Worm (Caenorhabditis elegans) whole organism, L3 larva: ENCODE measurements around the gene ebax-1.
A peak's percentile ranks its signal among the peaks of the same experiment; 100 is the strongest.

ENCODE experiments used
- R02D3.7 ChIP-seq: fragments of 150-350 bp; optimal IDR thresholded peaks from 2 replicates; lab custom pipeline; 2014; ENCODE audit warnings: missing biosample characterization, missing genetic modification characterization
- aly-2 ChIP-seq: fragments of 150-350 bp; optimal IDR thresholded peaks from 2 replicates; lab custom pipeline; 2014; ENCODE audit warnings: missing biosample characterization, missing genetic modification characterization
- ama-1 ChIP-seq: fragments of 150-350 bp; optimal IDR thresholded peaks from 2 replicates; lab custom pipeline; 2018
- ceh-16 ChIP-seq: sonication (generic microtip); optimal IDR thresholded peaks from 2 replicates; lab custom pipeline; 2017; ENCODE audit warnings: missing biosample characterization, missing genetic modification characterization
- ceh-28 ChIP-seq: fragments of 150-350 bp; optimal IDR thresholded peaks from 2 replicates; lab custom pipeline; 2014; ENCODE audit warnings: missing biosample characterization, missing genetic modification reagents, missing genetic modification characterization
- ceh-82 ChIP-seq: fragments of 150-350 bp; optimal IDR thresholded peaks from 2 replicates; lab custom pipeline; 2014; ENCODE audit warnings: missing biosample characterization, missing genetic modification characterization
- ceh-9 ChIP-seq: sonication (generic microtip); optimal IDR thresholded peaks from 2 replicates; lab custom pipeline; 2018; ENCODE audit warnings: missing biosample characterization, missing genetic modification characterization
- daf-12 ChIP-seq: fragments of 150-350 bp; optimal IDR thresholded peaks from 2 replicates; lab custom pipeline; 2014; ENCODE audit warnings: missing biosample characterization, missing genetic modification reagents, missing genetic modification characterization
- egl-27 ChIP-seq: sonication (generic microtip); optimal IDR thresholded peaks from 4 replicates; lab custom pipeline; 2017; ENCODE audit warnings: missing biosample characterization, missing genetic modification reagents, missing genetic modification characterization
- egl-5 ChIP-seq: fragments of 150-350 bp; optimal IDR thresholded peaks from 2 replicates; lab custom pipeline; 2017; ENCODE audit warnings: missing biosample characterization, missing genetic modification reagents, missing genetic modification characterization, inconsistent platforms
- elt-2 ChIP-seq: sonication (generic microtip); optimal IDR thresholded peaks from 2 replicates; lab custom pipeline; 2016; ENCODE audit warnings: missing genetic modification reagents, mild to moderate bottlenecking, missing genetic modification characterization, missing compliant biosample characterization
- elt-3 ChIP-seq, 3 experiments: fragments of 150-350 bp in 1 of 3; sonication (generic microtip) in 2 of 3; optimal IDR thresholded peaks; 2 replicates in 2 of 3; 4 replicates in 1 of 3; lab custom pipeline; 2014 to 2017; ENCODE audit warnings: missing biosample characterization in 3 of 3, missing genetic modification characterization in 3 of 3
- eor-1 ChIP-seq, 2 experiments: fragments of 150-350 bp; optimal IDR thresholded peaks; 2 replicates each; lab custom pipeline; 2014 to 2018; ENCODE audit warnings: missing biosample characterization in 2 of 2, missing genetic modification characterization in 2 of 2
- fkh-10 ChIP-seq: sonication (generic microtip); optimal IDR thresholded peaks from 2 replicates; lab custom pipeline; 2017; ENCODE audit warnings: missing biosample characterization, missing genetic modification reagents, missing genetic modification characterization
- fkh-2 ChIP-seq: fragments of 150-350 bp; optimal IDR thresholded peaks from 2 replicates; lab custom pipeline; 2014; ENCODE audit warnings: missing biosample characterization, missing genetic modification reagents, missing genetic modification characterization
- hmg-11 ChIP-seq: sonication (generic microtip); optimal IDR thresholded peaks from 2 replicates; lab custom pipeline; 2016; ENCODE audit warnings: missing genetic modification characterization, missing compliant biosample characterization
- jun-1 ChIP-seq: fragments of 150-350 bp; optimal IDR thresholded peaks from 2 replicates; lab custom pipeline; 2014; ENCODE audit warnings: missing biosample characterization, missing genetic modification reagents, missing genetic modification characterization
- lin-15B ChIP-seq: fragments of 150-350 bp; optimal IDR thresholded peaks from 2 replicates; lab custom pipeline; 2014; ENCODE audit warnings: missing biosample characterization, missing genetic modification characterization
- lin-39 ChIP-seq: fragments of 150-350 bp; optimal IDR thresholded peaks from 2 replicates; lab custom pipeline; 2018; ENCODE audit warnings: missing biosample characterization, missing genetic modification reagents, missing genetic modification characterization
- lsy-12 ChIP-seq: sonication (generic microtip); optimal IDR thresholded peaks from 2 replicates; lab custom pipeline; 2016; ENCODE audit warnings: mild to moderate bottlenecking, missing genetic modification characterization, missing compliant biosample characterization
- mdl-1 ChIP-seq: fragments of 150-350 bp; optimal IDR thresholded peaks from 2 replicates; lab custom pipeline; 2014; ENCODE audit warnings: missing biosample characterization, missing genetic modification characterization
- mml-1 ChIP-seq: fragments of 150-350 bp; sonication (generic microtip); optimal IDR thresholded peaks from 3 replicates; lab custom pipeline; 2014; ENCODE audit warnings: missing biosample characterization, missing genetic modification characterization
- nfya-1 ChIP-seq: sonication (generic microtip); optimal IDR thresholded peaks from 2 replicates; lab custom pipeline; 2017; ENCODE audit warnings: missing genetic modification characterization, mild to moderate bottlenecking, missing compliant biosample characterization, antibody characterized with exemption, moderate library complexity; ENCODE audit not compliant: insufficient read depth
- nhr-11 ChIP-seq: fragments of 150-350 bp; optimal IDR thresholded peaks from 2 replicates; lab custom pipeline; 2014; ENCODE audit warnings: missing biosample characterization, missing genetic modification characterization
- nhr-12 ChIP-seq: fragments of 150-350 bp; optimal IDR thresholded peaks from 2 replicates; lab custom pipeline; 2014; ENCODE audit warnings: missing biosample characterization, missing genetic modification characterization
- nhr-23 ChIP-seq: fragments of 150-350 bp; optimal IDR thresholded peaks from 2 replicates; lab custom pipeline; 2014; ENCODE audit warnings: missing biosample characterization, missing genetic modification reagents, missing genetic modification characterization
- nhr-25 ChIP-seq: sonication (generic microtip); optimal IDR thresholded peaks from 2 replicates; lab custom pipeline; 2017; ENCODE audit warnings: missing biosample characterization, missing genetic modification characterization
- nhr-28 ChIP-seq: fragments of 150-350 bp; optimal IDR thresholded peaks from 2 replicates; lab custom pipeline; 2014; ENCODE audit warnings: missing biosample characterization, missing genetic modification characterization
- nhr-43 ChIP-seq: sonication (generic microtip); optimal IDR thresholded peaks from 2 replicates; lab custom pipeline; 2016; ENCODE audit warnings: mild to moderate bottlenecking, missing genetic modification characterization, missing compliant biosample characterization; ENCODE audit not compliant: poor library complexity, severe bottlenecking
- nhr-76 ChIP-seq: fragments of 150-350 bp; sonication (generic microtip); optimal IDR thresholded peaks from 5 replicates; lab custom pipeline; 2014; ENCODE audit warnings: missing biosample characterization, missing genetic modification characterization
- nhr-77 ChIP-seq: fragments of 150-350 bp; optimal IDR thresholded peaks from 2 replicates; lab custom pipeline; 2014; ENCODE audit warnings: missing biosample characterization, missing genetic modification characterization
- pha-4 ChIP-seq: fragments of 150-350 bp; optimal IDR thresholded peaks from 2 replicates; lab custom pipeline; 2014; ENCODE audit warnings: missing biosample characterization, missing genetic modification reagents, missing genetic modification characterization
- pqm-1 ChIP-seq: fragments of 150-350 bp; optimal IDR thresholded peaks from 2 replicates; lab custom pipeline; 2017; ENCODE audit warnings: missing biosample characterization, missing genetic modification characterization, inconsistent platforms
- sea-2 ChIP-seq: fragments of 150-350 bp; sonication (generic microtip); optimal IDR thresholded peaks from 4 replicates; lab custom pipeline; 2014; ENCODE audit warnings: missing biosample characterization, missing genetic modification reagents, missing genetic modification characterization
- skn-1 ChIP-seq: fragments of 150-350 bp; optimal IDR thresholded peaks from 2 replicates; lab custom pipeline; 2014; ENCODE audit warnings: missing biosample characterization, missing genetic modification characterization
- snpc-4 ChIP-seq: fragments of 150-350 bp; optimal IDR thresholded peaks from 2 replicates; lab custom pipeline; 2014; ENCODE audit warnings: missing biosample characterization, missing genetic modification characterization
- tbx-2 ChIP-seq: sonication (generic microtip); optimal IDR thresholded peaks from 2 replicates; lab custom pipeline; 2016; ENCODE audit warnings: mild to moderate bottlenecking, missing genetic modification characterization, missing compliant biosample characterization
- unc-39 ChIP-seq: sonication (generic microtip); optimal IDR thresholded peaks from 4 replicates; lab custom pipeline; 2017; ENCODE audit warnings: missing biosample characterization, missing genetic modification characterization
- unc-62 ChIP-seq: fragments of 150-350 bp; sonication (generic microtip); optimal IDR thresholded peaks from 4 replicates; lab custom pipeline; 2014; ENCODE audit warnings: missing biosample characterization, missing genetic modification reagents, missing genetic modification characterization
- zag-1 ChIP-seq: fragments of 150-350 bp; optimal IDR thresholded peaks from 2 replicates; lab custom pipeline; 2014; ENCODE audit warnings: missing biosample characterization, missing genetic modification characterization
- ztf-11 ChIP-seq: fragments of 150-350 bp; optimal IDR thresholded peaks from 2 replicates; lab custom pipeline; 2014; ENCODE audit warnings: missing biosample characterization, missing genetic modification characterization
- ztf-4 ChIP-seq: fragments of 150-350 bp; optimal IDR thresholded peaks from 2 replicates; lab custom pipeline; 2014; ENCODE audit warnings: missing biosample characterization, missing genetic modification characterization

The ebax-1 gene

DNA sequence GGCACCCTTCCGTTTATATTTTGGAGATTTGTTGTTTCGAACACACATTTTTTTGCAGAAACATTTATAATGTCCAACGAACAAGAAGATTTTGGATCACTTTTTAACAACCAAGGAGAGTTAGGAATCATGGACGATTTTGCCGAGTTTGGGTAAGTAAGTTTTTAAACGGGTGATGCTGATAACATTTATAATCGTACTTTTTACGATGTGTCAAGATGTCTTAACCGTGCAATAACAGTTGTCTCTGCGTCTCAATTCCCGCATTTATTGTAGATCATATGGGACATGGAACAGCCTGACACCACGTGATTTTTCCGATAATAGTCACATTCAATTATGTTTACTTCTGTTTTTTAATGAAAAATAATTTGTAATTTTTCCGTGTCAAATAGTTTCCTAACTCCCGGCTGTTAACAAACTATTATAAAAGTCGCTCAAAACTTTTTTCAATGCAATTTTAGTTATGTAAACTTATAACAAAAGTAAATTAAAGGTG, 36.1 kb upstream of the ebax-1 start, which contains the start of gene daf-14:
Gene daf-14, plus strand, starts transcription at position 51 of the 499 bp plus-strand sequence.
- TF ChIP-seq nhr-43 (tag; lab: Kevin White, UChicago) (no peak), ztf-11 (tag; lab: Kevin White, UChicago) (no peak), nhr-11 (tag; lab: Kevin White, UChicago) (no peak), snpc-4 (tag; lab: Kevin White, UChicago) (no peak), nhr-23 (peak; percentile 4), nhr-77 (tag; lab: Kevin White, UChicago) (no peak), elt-2 (peak; percentile 46), zag-1 (tag; lab: Kevin White, UChicago) (no peak), pqm-1 (tag; lab: Kevin White, UChicago) (peak; percentile 22), R02D3.7 (no peak), aly-2 (tag; lab: Kevin White, UChicago) (no peak), tbx-2 (tag; lab: Kevin White, UChicago) (no peak), nfya-1 (peak; percentile 11), ztf-4 (tag; lab: Kevin White, UChicago) (no peak), egl-27 (tag; lab: Kevin White, UChicago) (no peak), pha-4 (tag; lab: Kevin White, UChicago) (peak; percentile 25)

DNA sequence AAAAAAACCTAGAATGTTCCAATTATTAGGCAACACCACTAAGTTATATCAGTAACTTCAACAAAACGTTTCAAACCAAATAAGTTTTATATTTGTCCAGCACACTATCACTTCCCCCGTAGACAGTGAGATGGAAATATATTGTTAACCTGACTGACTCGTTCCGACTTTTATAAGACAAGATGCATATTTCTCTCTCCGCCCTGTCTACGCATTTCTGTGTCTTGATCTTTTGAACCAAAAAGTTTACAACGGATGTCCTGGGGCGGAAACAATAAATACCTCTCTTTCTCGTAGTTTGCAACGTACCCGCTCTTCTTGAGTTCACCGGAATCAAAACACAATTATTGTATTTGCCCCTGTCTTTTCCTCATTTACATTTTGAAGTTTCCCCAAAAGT, 35.5 kb upstream of the ebax-1 start:
- TF ChIP-seq fkh-10 (GFP tag; lab: Kevin White, UChicago) (no peak), daf-12 (tag; lab: Kevin White, UChicago) (no peak), eor-1 (tag; optimal IDR thresholded peaks at IDR 0.05; lab: Kevin White, UChicago) (no peak), unc-62 (GFP tag; lab: Kevin White, UChicago) (no peak), pqm-1 (tag; lab: Kevin White, UChicago) (no peak), nhr-12 (no peak), unc-39 (no peak), lin-15B (no peak), nhr-43 (tag; lab: Kevin White, UChicago) (no peak), nhr-28 (no peak), skn-1 (no peak), jun-1 (tag; lab: Kevin White, UChicago) (no peak), nhr-25 (tag; lab: Kevin White, UChicago) (no peak), R02D3.7 (no peak), ceh-9 (no peak), elt-2 (no peak), aly-2 (tag; lab: Kevin White, UChicago) (no peak), lsy-12 (tag; lab: Kevin White, UChicago) (no peak)
- TF ChIP-seq, all 47 proteins: peak for 0

ce11 chrIV:10251764-10252163, 35.0 kb upstream of the ebax-1 start:
- TF ChIP-seq nhr-12 (no peak), elt-3 (tag; optimal IDR thresholded peaks at IDR 0.05; lab: Kevin White, UChicago) (no peak), R02D3.7 (no peak), nhr-43 (tag; lab: Kevin White, UChicago) (no peak), ceh-28 (tag; lab: Kevin White, UChicago) (no peak), lsy-12 (tag; lab: Kevin White, UChicago) (no peak), hmg-11 (tag; lab: Kevin White, UChicago) (no peak), elt-2 (no peak), ceh-82 (tag; lab: Kevin White, UChicago) (no peak), tbx-2 (tag; lab: Kevin White, UChicago) (no peak), zag-1 (tag; lab: Kevin White, UChicago) (no peak), lin-39 (tag; lab: Kevin White, UChicago) (no peak)

ce11 chrIV:10252350-10252792, 34.4 kb upstream of the ebax-1 start:
- TF ChIP-seq ceh-82 (tag; lab: Kevin White, UChicago), result no peak
- no peak for TF ChIP-seq sea-2 (GFP tag; lab: Kevin White, UChicago)
- TF ChIP-seq fkh-2 (tag; lab: Kevin White, UChicago), result peak; percentile 12
- TF ChIP-seq ceh-9, result no peak
- peak; percentile 38 for TF ChIP-seq ztf-4 (tag; lab: Kevin White, UChicago)
- TF ChIP-seq skn-1, result peak; percentile 87
- TF ChIP-seq pha-4 (tag; lab: Kevin White, UChicago), result peak; percentile 93
- peak; percentile 75 for TF ChIP-seq nhr-11 (tag; lab: Kevin White, UChicago)
- no peak for TF ChIP-seq ztf-11 (tag; lab: Kevin White, UChicago)
- peak; percentile 97 for TF ChIP-seq jun-1 (tag; lab: Kevin White, UChicago)
- TF ChIP-seq unc-39, result no peak
- TF ChIP-seq daf-12 (tag; lab: Kevin White, UChicago), result no peak
- no peak for TF ChIP-seq ceh-16
- peak; percentile 74 for TF ChIP-seq ceh-28 (tag; lab: Kevin White, UChicago)
- peak; percentile 43 for TF ChIP-seq nhr-25 (tag; lab: Kevin White, UChicago)
- TF ChIP-seq lsy-12 (tag; lab: Kevin White, UChicago), result peak; percentile 70
- TF ChIP-seq elt-2, result peak; percentile 93
- peak; percentile 25 for TF ChIP-seq nhr-43 (tag; lab: Kevin White, UChicago)
- TF ChIP-seq egl-5 (tag; lab: Kevin White, UChicago), result peak; percentile 46
- peak; percentile 94 for TF ChIP-seq mdl-1 (tag; lab: Kevin White, UChicago)
- peak; percentile 52 for TF ChIP-seq nhr-23
- TF ChIP-seq ama-1 (lab: Kevin White, UChicago), result no peak
- no peak for TF ChIP-seq nhr-12
- peak; percentile 81 for TF ChIP-seq hmg-11 (tag; lab: Kevin White, UChicago)
- peak; percentile 64 for TF ChIP-seq lin-39 (tag; lab: Kevin White, UChicago)
- TF ChIP-seq lin-15B, result peak; percentile 57
- no peak for TF ChIP-seq nhr-76 (tag; lab: Kevin White, UChicago)
- peak; percentile 39 for TF ChIP-seq R02D3.7
- peak; percentile 93 for TF ChIP-seq fkh-10 (GFP tag; lab: Kevin White, UChicago)
- TF ChIP-seq mml-1 (tag; lab: Kevin White, UChicago), result no peak
- TF ChIP-seq unc-62 (GFP tag; lab: Kevin White, UChicago), result peak; percentile 55
- TF ChIP-seq nhr-28, result no peak
